Worm (Caenorhabditis elegans): ENCODE measurements around the gene Y43F8A.2.

The Y43F8A.2 gene

DNA sequence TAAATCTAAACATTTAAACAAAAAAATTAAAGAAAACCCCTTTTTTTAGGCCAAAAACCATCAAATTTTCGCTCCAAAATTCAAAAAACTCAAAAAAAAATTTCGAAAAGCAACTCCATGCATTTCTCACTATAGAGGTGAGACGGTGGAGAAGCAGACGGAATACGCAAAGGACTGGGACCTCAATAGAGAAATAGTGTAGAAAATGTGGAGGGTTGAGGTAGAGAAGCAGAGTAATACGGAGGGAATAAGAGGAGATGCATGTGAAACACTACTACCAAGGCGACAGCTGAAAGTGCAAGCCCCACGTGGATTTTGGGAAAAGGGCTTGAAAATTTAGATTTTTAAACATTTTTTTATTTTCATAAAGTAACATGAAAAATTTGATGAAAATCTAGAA is 19.9 kb downstream of the Y43F8A.2 start:
- TF ChIP-seq B0310.2 (tag; optimal IDR thresholded peaks at IDR 0.05) (no peak), hmg-4 (GFP tag; optimal IDR thresholded peaks at IDR 0.05) (no peak), hmbx-1 (tag; optimal IDR thresholded peaks at IDR 0.05) (no peak), sea-1 (GFP tag; conservative IDR thresholded peaks at IDR 0.05) (no peak), pes-1 (GFP tag; IDR thresholded peaks at IDR 0.05) (no peak), ceh-36 (tag; optimal IDR thresholded peaks at IDR 0.05) (no peak), tbx-37 (GFP tag; conservative IDR thresholded peaks at IDR 0.05) (no peak), ceh-13 (GFP tag; optimal IDR thresholded peaks at IDR 0.05) (no peak), aly-1 (tag; optimal IDR thresholded peaks at IDR 0.05) (no peak), hnd-1 (tag; optimal IDR thresholded peaks at IDR 0.05) (no peak), flt-1 (GFP tag; IDR thresholded peaks at IDR 0.05) (no peak), F13C5.2 (tag; optimal IDR thresholded peaks at IDR 0.05) (no peak), tra-4 (tag; optimal IDR thresholded peaks at IDR 0.05) (no peak), ama-1 (optimal IDR thresholded peaks at IDR 0.05) (no peak)

DNA sequence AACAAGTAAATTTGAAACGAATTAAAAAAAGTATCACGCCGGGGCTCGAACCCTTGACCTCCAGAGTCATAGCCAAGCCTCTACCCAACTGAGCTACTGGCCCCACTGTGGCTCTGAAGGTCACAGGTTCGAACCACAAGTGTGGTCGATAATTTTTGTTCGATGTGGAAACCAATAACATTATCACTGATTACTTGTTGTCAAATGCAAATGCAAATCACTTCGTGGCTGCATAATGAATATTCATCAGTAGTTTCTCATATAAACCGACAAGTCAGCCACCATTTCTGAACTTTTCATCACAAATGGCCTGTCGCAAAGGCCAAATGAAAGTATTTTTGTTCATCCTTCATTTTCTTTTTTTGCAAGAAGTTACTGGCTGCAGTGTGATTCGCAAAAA is 23.4 kb downstream of the Y43F8A.2 start, which contains the start of gene C25F9.8:
C25F9.8 (plus strand) TSS at position 301 of the 400 bp plus-strand sequence.
- TF ChIP-seq flt-1 (GFP tag; IDR thresholded peaks at IDR 0.05) = no peak
- TF ChIP-seq B0310.2 (tag; optimal IDR thresholded peaks at IDR 0.05) = no peak
- no peak for TF ChIP-seq hmg-4 (GFP tag; optimal IDR thresholded peaks at IDR 0.05)
- no peak for TF ChIP-seq tbx-11 (GFP tag; IDR thresholded peaks at IDR 0.05)
- no peak for TF ChIP-seq ceh-36 (tag; optimal IDR thresholded peaks at IDR 0.05)
- no peak for TF ChIP-seq ama-1 (optimal IDR thresholded peaks at IDR 0.05)
- no peak for TF ChIP-seq hnd-1 (tag; optimal IDR thresholded peaks at IDR 0.05)
- no peak for TF ChIP-seq sea-1 (GFP tag; conservative IDR thresholded peaks at IDR 0.05)
- no peak for TF ChIP-seq F13C5.2 (tag; optimal IDR thresholded peaks at IDR 0.05)
- no peak for TF ChIP-seq hmbx-1 (tag; optimal IDR thresholded peaks at IDR 0.05)
- no peak for TF ChIP-seq aly-1 (tag; optimal IDR thresholded peaks at IDR 0.05)
- no peak for TF ChIP-seq tbx-37 (GFP tag; conservative IDR thresholded peaks at IDR 0.05)
- TF ChIP-seq ets-7 (tag; optimal IDR thresholded peaks at IDR 0.05) = no peak
- TF ChIP-seq scrt-1 (GFP tag; IDR thresholded peaks at IDR 0.05) = no peak

- no peak for TF ChIP-seq hmbx-1 (tag; optimal IDR thresholded peaks at IDR 0.05)
- no peak for TF ChIP-seq pes-1 (GFP tag; IDR thresholded peaks at IDR 0.05)
- TF ChIP-seq ceh-36 (tag; optimal IDR thresholded peaks at IDR 0.05) = no peak
- TF ChIP-seq ama-1 (optimal IDR thresholded peaks at IDR 0.05) = no peak
Observed at ce11 chrV:19396576-19397313, 25.4 kb downstream of the Y43F8A.2 start.

DNA sequence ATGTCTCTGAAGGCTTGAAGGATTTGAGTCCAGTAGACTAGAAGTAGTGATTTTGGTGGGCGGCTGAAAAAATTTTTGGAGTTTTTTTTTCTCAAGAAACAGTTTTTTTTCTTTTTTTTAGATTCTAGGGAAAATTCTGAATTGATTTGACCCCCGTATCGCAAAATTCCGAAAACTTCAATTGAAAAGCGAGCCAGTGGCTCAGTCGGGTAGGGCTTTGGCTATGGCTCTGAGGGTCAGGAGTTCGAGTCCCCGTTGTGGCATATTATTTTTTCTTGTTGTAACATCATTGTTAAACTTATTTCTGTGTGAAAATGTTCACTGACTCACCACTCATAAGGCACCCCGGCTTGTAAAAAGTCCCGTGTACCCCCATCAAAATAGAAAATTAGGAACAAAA is 27.0 kb downstream of the Y43F8A.2 start:
- TF ChIP-seq ama-1 (optimal IDR thresholded peaks at IDR 0.05) (no peak), hmbx-1 (tag; optimal IDR thresholded peaks at IDR 0.05) (no peak), flt-1 (GFP tag; IDR thresholded peaks at IDR 0.05) (no peak), tbx-37 (GFP tag; conservative IDR thresholded peaks at IDR 0.05) (no peak), ceh-36 (tag; optimal IDR thresholded peaks at IDR 0.05) (no peak), ets-7 (tag; optimal IDR thresholded peaks at IDR 0.05) (no peak), ceh-13 (GFP tag; optimal IDR thresholded peaks at IDR 0.05) (no peak), aly-1 (tag; optimal IDR thresholded peaks at IDR 0.05) (no peak), sea-1 (GFP tag; conservative IDR thresholded peaks at IDR 0.05) (no peak)

ce11 chrV:19398882-19399281 is 27.5 kb downstream of the Y43F8A.2 start, which contains the start of gene C25F9.13:
Gene C25F9.13 (minus strand): TSS chrV:19398982.
- TF ChIP-seq F13C5.2 (tag; optimal IDR thresholded peaks at IDR 0.05) = no peak
- TF ChIP-seq ceh-36 (tag; optimal IDR thresholded peaks at IDR 0.05) = no peak
- TF ChIP-seq tbx-11 (GFP tag; IDR thresholded peaks at IDR 0.05) = no peak

- no peak for TF ChIP-seq B0310.2 (tag; optimal IDR thresholded peaks at IDR 0.05)
- no peak for TF ChIP-seq scrt-1 (GFP tag; IDR thresholded peaks at IDR 0.05)
- no peak for TF ChIP-seq tra-4 (tag; optimal IDR thresholded peaks at IDR 0.05)
- TF ChIP-seq tbx-37 (GFP tag; conservative IDR thresholded peaks at IDR 0.05) = no peak
- no peak for TF ChIP-seq flt-1 (GFP tag; IDR thresholded peaks at IDR 0.05)
- no peak for TF ChIP-seq aly-1 (tag; optimal IDR thresholded peaks at IDR 0.05)
- TF ChIP-seq tbx-11 (GFP tag; IDR thresholded peaks at IDR 0.05) = no peak
- TF ChIP-seq hnd-1 (tag; optimal IDR thresholded peaks at IDR 0.05) = no peak
Observed at ce11 chrV:19400619-19401018, 29.3 kb downstream of the Y43F8A.2 start, which contains the start of gene srw-86. Gene srw-86 (minus strand): TSS chrV:19400719.

- TF ChIP-seq F13C5.2 (tag; optimal IDR thresholded peaks at IDR 0.05) = no peak
- no peak for TF ChIP-seq hmbx-1 (tag; optimal IDR thresholded peaks at IDR 0.05)
- TF ChIP-seq hnd-1 (tag; optimal IDR thresholded peaks at IDR 0.05) = no peak
Observed at ce11 chrV:19401429-19401828, 30.1 kb downstream of the Y43F8A.2 start.

- TF ChIP-seq F13C5.2 (tag; optimal IDR thresholded peaks at IDR 0.05) (no peak), ceh-36 (tag; optimal IDR thresholded peaks at IDR 0.05) (no peak), tra-4 (tag; optimal IDR thresholded peaks at IDR 0.05) (no peak), hnd-1 (tag; optimal IDR thresholded peaks at IDR 0.05) (no peak), tbx-37 (GFP tag; conservative IDR thresholded peaks at IDR 0.05) (no peak), ama-1 (optimal IDR thresholded peaks at IDR 0.05) (no peak), ets-7 (tag; optimal IDR thresholded peaks at IDR 0.05) (no peak), ceh-13 (GFP tag; optimal IDR thresholded peaks at IDR 0.05) (no peak), sea-1 (GFP tag; conservative IDR thresholded peaks at IDR 0.05) (no peak), scrt-1 (GFP tag; IDR thresholded peaks at IDR 0.05) (no peak), pes-1 (GFP tag; IDR thresholded peaks at IDR 0.05) (no peak), tbx-11 (GFP tag; IDR thresholded peaks at IDR 0.05) (no peak), flt-1 (GFP tag; IDR thresholded peaks at IDR 0.05) (no peak), B0310.2 (tag; optimal IDR thresholded peaks at IDR 0.05) (no peak), hmg-4 (GFP tag; optimal IDR thresholded peaks at IDR 0.05) (no peak), hmbx-1 (tag; optimal IDR thresholded peaks at IDR 0.05) (no peak), aly-1 (tag; optimal IDR thresholded peaks at IDR 0.05) (no peak)
Observed at ce11 chrV:19402855-19403254, 31.5 kb downstream of the Y43F8A.2 start, which contains the start of gene C25F9.12. Gene C25F9.12 (minus strand): TSS chrV:19402955.
